Worm (Caenorhabditis elegans) whole organism, mixed stage, embryonic: ENCODE data around the gene nhr-182.

ENCODE experiments used
- ces-1 ChIP-seq: fragments of 150-350 bp; optimal IDR thresholded peaks from 2 replicates; lab custom pipeline; 2014; ENCODE audit warnings: missing biosample characterization, missing genetic modification reagents, missing genetic modification characterization
- elt-3 ChIP-seq: fragments of 150-350 bp; optimal IDR thresholded peaks from 2 replicates; lab custom pipeline; 2014; ENCODE audit warnings: missing biosample characterization, missing genetic modification characterization
- hlh-1 ChIP-seq: fragments of 150-350 bp; optimal IDR thresholded peaks from 2 replicates; lab custom pipeline; 2014; ENCODE audit warnings: missing biosample characterization, missing genetic modification reagents, missing genetic modification characterization
- lin-13 ChIP-seq: fragments of 150-350 bp; optimal IDR thresholded peaks from 2 replicates; lab custom pipeline; 2014; ENCODE audit warnings: missing biosample characterization, missing genetic modification characterization
- mep-1 ChIP-seq: fragments of 150-350 bp; optimal IDR thresholded peaks from 2 replicates; lab custom pipeline; 2017; ENCODE audit warnings: missing biosample characterization, missing genetic modification reagents, missing genetic modification characterization, inconsistent platforms
- nhr-12 ChIP-seq: fragments of 150-350 bp; optimal IDR thresholded peaks from 2 replicates; lab custom pipeline; 2014; ENCODE audit warnings: missing biosample characterization, missing genetic modification characterization
- nhr-237 ChIP-seq: fragments of 150-350 bp; optimal IDR thresholded peaks from 2 replicates; lab custom pipeline; 2014; ENCODE audit warnings: missing biosample characterization, missing genetic modification characterization
- nhr-28 ChIP-seq: fragments of 150-350 bp; optimal IDR thresholded peaks from 2 replicates; lab custom pipeline; 2014; ENCODE audit warnings: missing biosample characterization, missing genetic modification characterization
- snpc-4 ChIP-seq: fragments of 150-350 bp; optimal IDR thresholded peaks from 2 replicates; lab custom pipeline; 2014; ENCODE audit warnings: missing biosample characterization, missing genetic modification characterization
- unc-120 ChIP-seq: sonication (generic microtip); optimal IDR thresholded peaks from 2 replicates; lab custom pipeline; 2017; ENCODE audit warnings: missing genetic modification characterization, missing compliant biosample characterization; ENCODE audit not compliant: poor library complexity, severe bottlenecking
- unc-39 ChIP-seq: fragments of 150-350 bp; optimal IDR thresholded peaks from 2 replicates; lab custom pipeline; 2014; ENCODE audit warnings: missing biosample characterization, missing genetic modification characterization
- unc-62 ChIP-seq: fragments of 150-350 bp; optimal IDR thresholded peaks from 2 replicates; lab custom pipeline; 2014; ENCODE audit warnings: missing biosample characterization, missing genetic modification reagents, missing genetic modification characterization
- zip-8 ChIP-seq: fragments of 150-350 bp; optimal IDR thresholded peaks from 2 replicates; lab custom pipeline; 2014; ENCODE audit warnings: missing biosample characterization, missing genetic modification characterization

DNA sequence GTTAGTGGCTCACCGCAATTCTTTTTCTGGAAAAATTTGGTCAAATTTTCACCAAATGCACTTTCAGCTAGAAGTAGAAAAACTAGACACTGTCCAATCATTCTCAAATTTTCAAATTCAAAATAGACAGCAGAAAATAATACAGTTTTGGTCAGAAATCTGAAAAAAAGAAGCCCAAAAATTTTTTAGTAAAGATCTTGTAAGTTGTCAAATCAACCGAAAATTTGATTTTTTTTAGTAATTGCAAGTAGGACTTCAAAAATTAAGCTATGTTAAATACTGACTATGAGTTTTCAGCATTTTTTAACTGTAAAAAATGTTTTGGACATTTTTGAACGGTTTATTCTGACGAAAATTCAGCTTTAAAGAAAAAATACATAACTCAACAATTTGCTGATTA lies 41.2 kb upstream of the nhr-182 start, which contains the start of gene Y19D10B.8:
- TF ChIP-seq nhr-12 (tag; lab: Kevin White, UChicago) (no peak), unc-62 (no peak), unc-39 (tag; lab: Kevin White, UChicago) (no peak), snpc-4 (tag; lab: Kevin White, UChicago) (no peak), ces-1 (GFP tag; lab: Kevin White, UChicago) (no peak), mep-1 (tag; lab: Kevin White, UChicago) (no peak), unc-120 (tag; lab: Kevin White, UChicago) (no peak), nhr-237 (tag; lab: Kevin White, UChicago) (no peak), zip-8 (no peak), hlh-1 (tag; lab: Kevin White, UChicago) (no peak), nhr-28 (tag; lab: Kevin White, UChicago) (no peak), elt-3 (tag; lab: Kevin White, UChicago) (no peak), lin-13 (tag; lab: Kevin White, UChicago) (no peak)
